Fruit fly (Drosophila melanogaster) whole organism, embryonic: ENCODE results near the gene ATPsynD.
A peak's percentile ranks its signal among the peaks of the same experiment; 100 is the strongest.

ENCODE experiments used
- Aef1 ChIP-seq: fragments of 200-800 bp; sonication (Bioruptor generic); IDR thresholded peaks from 3 replicates; pipeline ENCODE4 v1.3.6; 2022; ENCODE audit warnings: missing biosample characterization, missing genetic modification characterization
- Asciz ChIP-seq: fragments of 200-800 bp; sonication (Bioruptor generic); optimal IDR thresholded peaks from 2 replicates; lab custom pipeline; 2017; ENCODE audit warnings: missing biosample characterization, mild to moderate bottlenecking, missing genetic modification characterization, missing genetic modification reagents
- Bdp1 ChIP-seq: fragments of 200-800 bp; sonication (Bioruptor generic); optimal IDR thresholded peaks from 3 replicates; lab custom pipeline; 2016; ENCODE audit warnings: missing biosample characterization, missing genetic modification characterization
- C15 ChIP-seq: fragments of 200-800 bp; sonication (Bioruptor generic); IDR thresholded peaks from 3 replicates; pipeline ENCODE4 v1.3.6; 2022; ENCODE audit warnings: missing biosample characterization, missing genetic modification characterization
- CG11247 ChIP-seq: fragments of 200-800 bp; sonication (Bioruptor generic); IDR thresholded peaks from 2 replicates; pipeline ENCODE4 v1.3.6; 2022; ENCODE audit warnings: missing biosample characterization, missing genetic modification characterization
- CG11696 ChIP-seq: fragments of 200-800 bp; sonication (Bioruptor generic); IDR thresholded peaks from 2 replicates; pipeline ENCODE4 v1.3.6; 2022; ENCODE audit warnings: missing biosample characterization, missing genetic modification characterization
- CG13775 ChIP-seq: fragments of 200-800 bp; sonication (Bioruptor generic); optimal IDR thresholded peaks from 3 replicates; lab custom pipeline; 2017; ENCODE audit warnings: missing biosample characterization, mild to moderate bottlenecking, missing genetic modification characterization
- CG15514 ChIP-seq: fragments of 200-800 bp; sonication (Bioruptor generic); optimal IDR thresholded peaks from 3 replicates; lab custom pipeline; 2017; ENCODE audit warnings: missing biosample characterization, missing genetic modification characterization, mild to moderate bottlenecking, moderate library complexity, missing genetic modification reagents
- CG1603 ChIP-seq: fragments of 200-800 bp; sonication (Bioruptor generic); optimal IDR thresholded peaks from 2 replicates; lab custom pipeline; 2019; ENCODE audit warnings: missing biosample characterization, mild to moderate bottlenecking, missing genetic modification characterization, moderate library complexity
- CG17912 ChIP-seq: fragments of 200-800 bp; sonication (Bioruptor generic); optimal IDR thresholded peaks from 2 replicates; lab custom pipeline; 2018; ENCODE audit warnings: missing biosample characterization, mild to moderate bottlenecking, missing genetic modification characterization
- CG18764 ChIP-seq: fragments of 200-800 bp; sonication (Bioruptor generic); optimal IDR thresholded peaks from 3 replicates; lab custom pipeline; 2016; ENCODE audit warnings: missing biosample characterization, missing genetic modification characterization
- CG2678 ChIP-seq: fragments of 200-800 bp; sonication (Bioruptor generic); optimal IDR thresholded peaks from 3 replicates; lab custom pipeline; 2019; ENCODE audit warnings: missing biosample characterization, mild to moderate bottlenecking, missing genetic modification characterization, moderate library complexity
- CG2875 ChIP-seq: fragments of 200-800 bp; sonication (Bioruptor generic); optimal IDR thresholded peaks from 2 replicates; lab custom pipeline; 2017; ENCODE audit warnings: missing biosample characterization, mild to moderate bottlenecking, missing genetic modification characterization, missing genetic modification reagents
- CG2889 ChIP-seq: fragments of 200-800 bp; sonication (Bioruptor generic); IDR thresholded peaks from 3 replicates; pipeline ENCODE4 v1.3.6; 2022; ENCODE audit warnings: missing biosample characterization, missing genetic modification characterization
- CG30020 ChIP-seq: fragments of 200-800 bp; optimal IDR thresholded peaks from 2 replicates; lab custom pipeline; 2019; ENCODE audit warnings: missing biosample characterization, mild to moderate bottlenecking, missing genetic modification characterization, moderate library complexity
- CG3065 ChIP-seq: fragments of 200-800 bp; sonication (Bioruptor generic); optimal IDR thresholded peaks from 2 replicates; lab custom pipeline; 2016; ENCODE audit warnings: missing biosample characterization, missing genetic modification characterization
- CG33557 ChIP-seq: fragments of 200-800 bp; sonication (Bioruptor generic); optimal IDR thresholded peaks from 2 replicates; lab custom pipeline; 2019; ENCODE audit warnings: missing biosample characterization, mild to moderate bottlenecking, missing genetic modification characterization, moderate library complexity
- CG34376 ChIP-seq: fragments of 200-800 bp; sonication (Bioruptor generic); optimal IDR thresholded peaks from 2 replicates; lab custom pipeline; 2018; ENCODE audit warnings: missing biosample characterization, mild to moderate bottlenecking, missing genetic modification characterization
- CG4730 ChIP-seq: fragments of 200-800 bp; sonication (Bioruptor generic); IDR thresholded peaks from 2 replicates; pipeline ENCODE4 v1.3.6; 2022; ENCODE audit warnings: missing biosample characterization, missing genetic modification characterization
- CG7357 ChIP-seq: fragments of 200-800 bp; sonication (Bioruptor generic); IDR thresholded peaks from 3 replicates; pipeline ENCODE4 v1.3.6; 2022; ENCODE audit warnings: missing biosample characterization, missing genetic modification characterization
- CG7928 ChIP-seq: fragments of 200-800 bp; sonication (Bioruptor generic); optimal IDR thresholded peaks from 2 replicates; lab custom pipeline; 2017; ENCODE audit warnings: missing biosample characterization, mild to moderate bottlenecking, missing genetic modification characterization
- CG8089 ChIP-seq: fragments of 200-800 bp; sonication (Bioruptor generic); optimal IDR thresholded peaks from 3 replicates; lab custom pipeline; 2016; ENCODE audit warnings: missing biosample characterization, missing genetic modification characterization
- CG9932 ChIP-seq: fragments of 200-800 bp; sonication (Bioruptor generic); IDR thresholded peaks from 2 replicates; pipeline ENCODE4 v1.3.6; 2022; ENCODE audit warnings: missing biosample characterization, missing genetic modification characterization
- CkIIα-i1 ChIP-seq: fragments of 200-800 bp; sonication (Bioruptor generic); IDR thresholded peaks from 2 replicates; pipeline ENCODE4 v1.3.6; 2022; ENCODE audit warnings: missing biosample characterization, missing genetic modification characterization
- Drgx ChIP-seq: fragments of 200-800 bp; sonication (Bioruptor generic); IDR thresholded peaks from 2 replicates; pipeline ENCODE4 v1.3.6; 2022; ENCODE audit warnings: missing biosample characterization, missing genetic modification characterization
- Hr3 ChIP-seq: fragments of 200-800 bp; sonication (Bioruptor generic); optimal IDR thresholded peaks from 3 replicates; lab custom pipeline; 2016; ENCODE audit warnings: missing biosample characterization, missing genetic modification characterization
- Hr78 ChIP-seq, 2 experiments: fragments of 200-800 bp in 1 of 2; fragments of >200 bp in 1 of 2; sonication (Bioruptor generic) in 1 of 2; optimal IDR thresholded peaks; 2 replicates each; lab custom pipeline; 2017 to 2019; ENCODE audit warnings: missing biosample characterization in 2 of 2, missing genetic modification characterization in 2 of 2, mild to moderate bottlenecking in 1 of 2, moderate library complexity in 1 of 2
- Kr ChIP-seq: fragments of 200-800 bp; sonication (Bioruptor generic); optimal IDR thresholded peaks from 2 replicates; lab custom pipeline; 2017; ENCODE audit warnings: missing biosample characterization, mild to moderate bottlenecking, missing genetic modification characterization
- Max ChIP-seq: fragments of 200-800 bp; sonication (Bioruptor generic); optimal IDR thresholded peaks from 2 replicates; lab custom pipeline; 2016; ENCODE audit warnings: missing biosample characterization, mild to moderate bottlenecking, missing genetic modification characterization
- NC2β ChIP-seq: fragments of 200-800 bp; sonication (Bioruptor generic); optimal IDR thresholded peaks from 2 replicates; lab custom pipeline; 2016; ENCODE audit warnings: missing biosample characterization, missing genetic modification characterization
- NK7.1 ChIP-seq: fragments of 200-800 bp; sonication (Bioruptor generic); optimal IDR thresholded peaks from 3 replicates; lab custom pipeline; 2016; ENCODE audit warnings: missing biosample characterization, missing genetic modification characterization
- Ssrp ChIP-seq: fragments of 200-800 bp; sonication (Bioruptor generic); optimal IDR thresholded peaks from 2 replicates; lab custom pipeline; 2018; ENCODE audit warnings: missing biosample characterization, mild to moderate bottlenecking, missing genetic modification characterization, moderate library complexity
- Taf1 ChIP-seq: fragments of 200-800 bp; sonication (Bioruptor generic); IDR thresholded peaks from 2 replicates; pipeline ENCODE4 v1.3.6; 2022; ENCODE audit warnings: missing biosample characterization, missing genetic modification characterization
- Vsx1 ChIP-seq: fragments of 200-800 bp; sonication (Bioruptor generic); optimal IDR thresholded peaks from 2 replicates; lab custom pipeline; 2017; ENCODE audit warnings: missing biosample characterization, mild to moderate bottlenecking, missing genetic modification characterization, missing genetic modification reagents
- Xrp1 ChIP-seq: fragments of 200-800 bp; sonication (Bioruptor generic); IDR thresholded peaks from 2 replicates; pipeline ENCODE4 v1.3.6; 2022; ENCODE audit warnings: missing biosample characterization, missing genetic modification characterization
- bbx ChIP-seq: fragments of 200-800 bp; sonication (Bioruptor generic); IDR thresholded peaks from 2 replicates; pipeline ENCODE4 v1.3.6; 2022; ENCODE audit warnings: missing biosample characterization, missing genetic modification characterization; ENCODE audit not compliant: partially characterized antibody
- bcd ChIP-seq: fragments of 200-800 bp; sonication (Bioruptor generic); optimal IDR thresholded peaks from 2 replicates; lab custom pipeline; 2017; ENCODE audit warnings: missing biosample characterization, mild to moderate bottlenecking, missing genetic modification characterization
- chm ChIP-seq: fragments of 200-800 bp; sonication (Bioruptor generic); IDR thresholded peaks from 2 replicates; pipeline ENCODE4 v1.3.6; 2022; ENCODE audit warnings: missing biosample characterization, missing genetic modification characterization
- da ChIP-seq: fragments of 200-800 bp; sonication (Bioruptor generic); optimal IDR thresholded peaks from 2 replicates; lab custom pipeline; 2016; ENCODE audit warnings: missing biosample characterization, missing genetic modification characterization
- en ChIP-seq: fragments of 200-800 bp; sonication (Bioruptor generic); optimal IDR thresholded peaks from 2 replicates; lab custom pipeline; 2016; ENCODE audit warnings: missing biosample characterization, missing genetic modification characterization
- eve ChIP-seq, 2 experiments: fragments of >200 bp; optimal IDR thresholded peaks; 2 replicates each; lab custom pipeline; 2017; ENCODE audit warnings: missing biosample characterization in 2 of 2, missing genetic modification characterization in 2 of 2
- fru ChIP-seq: fragments of >200 bp; optimal IDR thresholded peaks from 2 replicates; lab custom pipeline; 2017
- nmo ChIP-seq: fragments of 200-800 bp; sonication (Bioruptor generic); optimal IDR thresholded peaks from 2 replicates; lab custom pipeline; 2018; ENCODE audit warnings: missing biosample characterization, mild to moderate bottlenecking, missing genetic modification characterization, moderate library complexity
- otp ChIP-seq: fragments of 200-800 bp; sonication (Bioruptor generic); IDR thresholded peaks from 3 replicates; pipeline ENCODE4, ENCODE4 v1.3.6; 2022; ENCODE audit warnings: missing biosample characterization, missing genetic modification characterization
- psq ChIP-seq: fragments of 200-800 bp; sonication (Bioruptor generic); optimal IDR thresholded peaks from 2 replicates; lab custom pipeline; 2017; ENCODE audit warnings: missing biosample characterization, missing genetic modification characterization
- pum ChIP-seq: fragments of 200-800 bp; sonication (Bioruptor generic); optimal IDR thresholded peaks from 2 replicates; lab custom pipeline; 2016; ENCODE audit warnings: missing biosample characterization, missing genetic modification characterization
- run ChIP-seq: fragments of 200-800 bp; sonication (Bioruptor generic); optimal IDR thresholded peaks from 3 replicates; lab custom pipeline; 2018; ENCODE audit warnings: missing biosample characterization, mild to moderate bottlenecking, missing genetic modification characterization
- salm ChIP-seq: fragments of 200-800 bp; sonication (Bioruptor generic); optimal IDR thresholded peaks from 2 replicates; lab custom pipeline; 2018; ENCODE audit warnings: missing biosample characterization, mild to moderate bottlenecking, missing genetic modification characterization
- shn ChIP-seq: fragments of 200-800 bp; sonication (Bioruptor generic); optimal IDR thresholded peaks from 3 replicates; lab custom pipeline; 2016; ENCODE audit warnings: missing biosample characterization, missing genetic modification characterization
- sug ChIP-seq: fragments of 200-800 bp; optimal IDR thresholded peaks from 2 replicates; lab custom pipeline; 2019; ENCODE audit warnings: missing biosample characterization, mild to moderate bottlenecking, missing genetic modification characterization, moderate library complexity
- tio ChIP-seq: fragments of 200-800 bp; sonication (Bioruptor generic); optimal IDR thresholded peaks from 2 replicates; lab custom pipeline; 2017; ENCODE audit warnings: missing biosample characterization, missing genetic modification characterization, inconsistent platforms
- trem ChIP-seq: fragments of 200-800 bp; optimal IDR thresholded peaks from 3 replicates; lab custom pipeline; 2019; ENCODE audit warnings: missing biosample characterization, mild to moderate bottlenecking, missing genetic modification characterization, moderate library complexity
- wdn ChIP-seq: fragments of 200-800 bp; sonication (Bioruptor generic); IDR thresholded peaks from 2 replicates; pipeline ENCODE4 v1.3.6; 2022; ENCODE audit warnings: missing biosample characterization, missing genetic modification characterization

The ATPsynD gene

dm6 chr3R:19074207-19074606 lies 20.6 kb upstream of the ATPsynD start (continued):
- TF ChIP-seq CG34376 (GFP tag; lab: Kevin White, UChicago): no peak
- TF ChIP-seq CG15514 (GFP tag; lab: Kevin White, UChicago): no peak
- no peak for TF ChIP-seq CG30020 (tag; lab: Kevin White, UChicago)
- TF ChIP-seq shn (GFP tag; lab: Kevin White, UChicago): no peak
- no peak for TF ChIP-seq sug (tag; lab: Kevin White, UChicago)
- no peak for TF ChIP-seq CG3065 (GFP tag; lab: Kevin White, UChicago)
- TF ChIP-seq bcd (GFP tag; lab: Kevin White, UChicago): no peak
- no peak for TF ChIP-seq tio (GFP tag; lab: Kevin White, UChicago)
- TF ChIP-seq chm (GFP tag; lab: Robert Waterston, UW): no peak
- no peak for TF ChIP-seq run
- TF ChIP-seq CG1603 (tag; lab: Kevin White, UChicago): peak; percentile 37
- TF ChIP-seq Hr3 (GFP tag; lab: Kevin White, UChicago): no peak
- no peak for TF ChIP-seq Aef1 (GFP tag; lab: Robert Waterston, UW)
- TF ChIP-seq CG18764: no peak
- no peak for TF ChIP-seq da (GFP tag; lab: Kevin White, UChicago)
- TF ChIP-seq en (GFP tag; lab: Kevin White, UChicago): no peak
- no peak for TF ChIP-seq Kr (GFP tag; lab: Kevin White, UChicago)
- no peak for TF ChIP-seq salm
- no peak for TF ChIP-seq Ssrp (tag; lab: Kevin White, UChicago)
- TF ChIP-seq CG8089: no peak
- TF ChIP-seq trem (tag; lab: Kevin White, UChicago): no peak
- peak; percentile 70 for TF ChIP-seq Drgx (GFP tag; lab: Robert Waterston, UW)
- TF ChIP-seq CG2678: no peak
- TF ChIP-seq Xrp1 (GFP tag; lab: Robert Waterston, UW): peak; percentile 70
- no peak for TF ChIP-seq NC2β
- TF ChIP-seq bbx: no peak
- TF ChIP-seq CG9932 (GFP tag; lab: Robert Waterston, UW): no peak
- TF ChIP-seq CG2875 (GFP tag; lab: Kevin White, UChicago): no peak
- TF ChIP-seq psq (GFP tag; lab: Kevin White, UChicago): no peak
- no peak for TF ChIP-seq Asciz (GFP tag; lab: Kevin White, UChicago)
- no peak for TF ChIP-seq CG17912
- TF ChIP-seq CG11696 (GFP tag; lab: Robert Waterston, UW): no peak
- peak; percentile 41; the same call in 1 of the 3 replicates for TF ChIP-seq otp (GFP tag; lab: Robert Waterston, UW)
- TF ChIP-seq CG11247 (GFP tag; lab: Robert Waterston, UW): no peak
- no peak for TF ChIP-seq Taf1 (GFP tag; lab: Robert Waterston, UW)
- TF ChIP-seq Max (GFP tag; lab: Kevin White, UChicago): no peak
- no peak for TF ChIP-seq pum (GFP tag; lab: Kevin White, UChicago)
- TF ChIP-seq CG13775 (GFP tag; lab: Kevin White, UChicago): no peak
- no peak for TF ChIP-seq C15 (GFP tag; lab: Robert Waterston, UW)
- TF ChIP-seq wdn (GFP tag; lab: Robert Waterston, UW): no peak
- no peak for TF ChIP-seq CG33557
- no peak for TF ChIP-seq Hr78 (GFP tag; optimal IDR thresholded peaks at IDR 0.05; lab: Kevin White, UChicago)
- no peak for TF ChIP-seq Bdp1 (GFP tag; lab: Kevin White, UChicago)
- no peak for TF ChIP-seq fru (lab: Kevin White, UChicago)
- no peak for TF ChIP-seq CG4730 (GFP tag; lab: Robert Waterston, UW)
- no peak for TF ChIP-seq CG7357 (GFP tag; lab: Robert Waterston, UW)
- TF ChIP-seq Vsx1 (GFP tag; lab: Kevin White, UChicago): no peak
- TF ChIP-seq eve (GFP tag; optimal IDR thresholded peaks at IDR 0.05; lab: Kevin White, UChicago): no peak
- TF ChIP-seq CkIIα-i1 (GFP tag; lab: Robert Waterston, UW): no peak
- no peak for TF ChIP-seq CG2889 (GFP tag; lab: Robert Waterston, UW)
- peak; percentile 15 for TF ChIP-seq nmo (GFP tag; lab: Kevin White, UChicago)
- TF ChIP-seq NK7.1: no peak
- no peak for TF ChIP-seq CG7928 (GFP tag; lab: Kevin White, UChicago)
